Fruit fly (Drosophila melanogaster) whole organism, wandering third instar larva: Measurements from ENCODE around the gene MAPk-Ak2.

Experiments
- HLH106 ChIP-seq: fragments of 200-800 bp; optimal IDR thresholded peaks from 3 replicates; lab custom pipeline; 2019; ENCODE audit warnings: missing biosample characterization, mild to moderate bottlenecking, missing genetic modification characterization, moderate library complexity
- Hr78 ChIP-seq: fragments of >200 bp; optimal IDR thresholded peaks from 2 replicates; lab custom pipeline; 2017; ENCODE audit warnings: missing biosample characterization, missing genetic modification characterization
- Hr83 ChIP-seq: fragments of 200-300 bp; sonication (Bioruptor generic); optimal IDR thresholded peaks from 2 replicates; lab custom pipeline; 2016; ENCODE audit warnings: missing biosample characterization, mild to moderate bottlenecking, missing genetic modification characterization, moderate library complexity; ENCODE audit not compliant: poor library complexity, severe bottlenecking
- br ChIP-seq: fragments of 200-800 bp; sonication (Bioruptor generic); optimal IDR thresholded peaks from 2 replicates; lab custom pipeline; 2016; ENCODE audit warnings: missing biosample characterization, missing genetic modification characterization
- brk ChIP-seq: fragments of 200-800 bp; sonication (Bioruptor generic); optimal IDR thresholded peaks from 2 replicates; lab custom pipeline; 2016; ENCODE audit warnings: missing biosample characterization, mild to moderate bottlenecking, missing genetic modification characterization
- fru ChIP-seq: fragments of 200-800 bp; sonication (Bioruptor generic); optimal IDR thresholded peaks from 3 replicates; lab custom pipeline; 2016; ENCODE audit warnings: missing biosample characterization, mild to moderate bottlenecking, missing genetic modification characterization
- h ChIP-seq: fragments of 200-800 bp; sonication (Bioruptor generic); optimal IDR thresholded peaks from 3 replicates; lab custom pipeline; 2016; ENCODE audit warnings: missing biosample characterization, mild to moderate bottlenecking, missing genetic modification characterization
- usp ChIP-seq: fragments of >200 bp; optimal IDR thresholded peaks from 2 replicates; lab custom pipeline; 2017; ENCODE audit warnings: missing biosample characterization, missing genetic modification characterization

- no peak for TF ChIP-seq usp (GFP tag; lab: Kevin White, UChicago)
- no peak for TF ChIP-seq HLH106 (tag; lab: Kevin White, UChicago)
- no peak for TF ChIP-seq Hr78 (GFP tag; lab: Kevin White, UChicago)
- no peak for TF ChIP-seq brk
- no peak for TF ChIP-seq h (GFP tag; lab: Kevin White, UChicago)
- no peak for TF ChIP-seq Hr83 (GFP tag; lab: Kevin White, UChicago)
- no peak for TF ChIP-seq br (GFP tag; lab: Kevin White, UChicago)
- no peak for TF ChIP-seq fru (GFP tag; lab: Kevin White, UChicago)
These were observed 40.4 kb upstream of the MAPk-Ak2 start, which contains the start of gene Cpr5C for dm6 chrX:5804377-5804776.
